Fruit fly (Drosophila melanogaster): ENCODE data around the gene CG12320.

Gene CG12320

dm6 chr3R:18215900-18216299 lies 36.6 kb downstream of the CG12320 start, which contains the start of gene CG14314:
CG14314 (plus strand) TSS chr3R:18216142.
- no peak for TF ChIP-seq noc (tag; optimal IDR thresholded peaks at IDR 0.05)

DNA sequence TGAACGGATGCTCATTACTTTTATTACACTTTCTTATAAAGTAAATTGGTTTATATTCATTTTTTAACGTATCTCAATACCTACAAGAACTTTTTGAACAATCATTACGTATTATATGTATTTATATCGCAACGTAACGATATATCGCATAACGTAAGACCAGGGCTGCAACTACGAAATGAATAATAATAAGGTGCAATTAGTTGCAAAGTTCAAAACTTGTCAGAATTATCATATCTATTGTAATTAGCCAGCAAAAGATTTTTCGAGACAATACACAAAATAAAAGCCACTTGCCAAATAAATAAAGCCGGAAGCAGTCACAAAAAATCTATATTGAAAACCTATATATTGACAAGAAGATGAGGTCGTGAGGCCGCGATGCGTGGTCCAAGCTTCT lies 37.2 kb downstream of the CG12320 start:
- TF ChIP-seq noc (tag; optimal IDR thresholded peaks at IDR 0.05) = no peak

DNA sequence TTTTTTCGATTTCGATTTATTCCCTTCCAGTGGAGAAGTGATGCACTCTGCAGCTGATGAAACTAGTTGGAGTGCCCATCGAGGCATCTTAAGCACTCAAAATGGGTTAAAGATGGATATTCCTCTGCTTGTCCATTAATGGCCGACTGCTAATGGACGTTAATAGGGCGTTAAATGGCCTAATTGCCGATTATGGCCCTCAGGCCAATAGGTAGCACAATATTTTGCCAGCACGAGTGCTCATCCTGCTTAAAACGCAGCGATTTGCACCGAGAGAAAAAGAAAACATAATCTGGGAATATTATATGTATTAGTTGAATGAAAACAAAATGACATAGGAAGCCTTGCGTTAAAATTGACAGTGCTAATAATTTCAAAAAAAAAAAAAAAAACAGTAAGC lies 44.1 kb downstream of the CG12320 start, which contains the start of gene CG44158:
TSS of gene CG44158 (plus strand) at position 301 of the 400 bp plus-strand sequence.
- TF ChIP-seq noc (tag; optimal IDR thresholded peaks at IDR 0.05) = no peak

Data from whole organism, larva.